Fruit fly (Drosophila melanogaster): ENCODE data around the gene CG43063.
A peak's percentile ranks its signal among the peaks of the same experiment; 100 is the strongest.

Gene CG43063

dm6 chr3R:13085924-13086323 is at the start of gene CG43063:
CG43063 (plus strand) TSS chr3R:13086224.
- TF ChIP-seq Dfd (GFP tag; optimal IDR thresholded peaks at IDR 0.05) (no peak), tai (GFP tag; optimal IDR thresholded peaks at IDR 0.05) (no peak), psq (GFP tag; optimal IDR thresholded peaks at IDR 0.05) (no peak), Mio (GFP tag; optimal IDR thresholded peaks at IDR 0.05) (no peak), Abd-B (GFP tag; optimal IDR thresholded peaks at IDR 0.05) (no peak), CG32264 (GFP tag; optimal IDR thresholded peaks at IDR 0.05) (no peak), foxo (GFP tag; optimal IDR thresholded peaks at IDR 0.05) (no peak), usp (GFP tag; optimal IDR thresholded peaks at IDR 0.05) (no peak), CG9705 (GFP tag; optimal IDR thresholded peaks at IDR 0.05) (no peak), brk (GFP tag; optimal IDR thresholded peaks at IDR 0.05) (no peak), Vsx2 (GFP tag; optimal IDR thresholded peaks at IDR 0.05; ENCODE audit: partially characterized antibody) (no peak), woc (GFP tag; optimal IDR thresholded peaks at IDR 0.05) (no peak), sage (GFP tag; optimal IDR thresholded peaks at IDR 0.05) (no peak), pan (optimal IDR thresholded peaks at IDR 0.05) (no peak), Dif (GFP tag; optimal IDR thresholded peaks at IDR 0.05; ENCODE audit: partially characterized antibody) (no peak), jim (GFP tag; optimal IDR thresholded peaks at IDR 0.05) (no peak), Hr78 (GFP tag; optimal IDR thresholded peaks at IDR 0.05) (no peak)

- no peak for TF ChIP-seq lola (GFP tag; optimal IDR thresholded peaks at IDR 0.05)
- no peak for TF ChIP-seq Myc (optimal IDR thresholded peaks at IDR 0.05)
- no peak for TF ChIP-seq usp (GFP tag; optimal IDR thresholded peaks at IDR 0.05)
- no peak for TF ChIP-seq Dfd (GFP tag; optimal IDR thresholded peaks at IDR 0.05)
- TF ChIP-seq CG32264 (GFP tag; optimal IDR thresholded peaks at IDR 0.05) = no peak
- no peak for TF ChIP-seq pan (optimal IDR thresholded peaks at IDR 0.05)
- no peak for TF ChIP-seq dsf (GFP tag; optimal IDR thresholded peaks at IDR 0.05; ENCODE audit: borderline replicate concordance)
- no peak for TF ChIP-seq dmrt93B (GFP tag; optimal IDR thresholded peaks at IDR 0.05)
- no peak for TF ChIP-seq rgr (GFP tag; optimal IDR thresholded peaks at IDR 0.05)
These were observed 47.9 kb upstream of the CG43063 start, which contains the start of gene CG11668 for dm6 chr3R:13038075-13038474. CG11668 (plus strand) TSS chr3R:13038375.

- no peak for TF ChIP-seq CrebA (GFP tag; optimal IDR thresholded peaks at IDR 0.05; ENCODE audit: borderline replicate concordance)
- no peak for TF ChIP-seq Dif (GFP tag; optimal IDR thresholded peaks at IDR 0.05; ENCODE audit: partially characterized antibody)
- no peak for TF ChIP-seq CG9705 (GFP tag; optimal IDR thresholded peaks at IDR 0.05)
- no peak for TF ChIP-seq brk (GFP tag; optimal IDR thresholded peaks at IDR 0.05)
- TF ChIP-seq dmrt93B (GFP tag; optimal IDR thresholded peaks at IDR 0.05) = no peak
- TF ChIP-seq HLH106 (tag; optimal IDR thresholded peaks at IDR 0.05) = peak; percentile 21
- TF ChIP-seq br (GFP tag; optimal IDR thresholded peaks at IDR 0.05) = peak; percentile 29
- peak; percentile 23 for TF ChIP-seq ey (GFP tag; optimal IDR thresholded peaks at IDR 0.05)
- no peak for TF ChIP-seq GATAd (GFP tag; optimal IDR thresholded peaks at IDR 0.05)
- TF ChIP-seq rgr (GFP tag; optimal IDR thresholded peaks at IDR 0.05) = no peak
- TF ChIP-seq Rel (GFP tag; optimal IDR thresholded peaks at IDR 0.05) = no peak
- TF ChIP-seq Rel (tag; optimal IDR thresholded peaks at IDR 0.05) = peak; percentile 92
- no peak for TF ChIP-seq Mio (GFP tag; optimal IDR thresholded peaks at IDR 0.05)
- no peak for TF ChIP-seq psq (GFP tag; optimal IDR thresholded peaks at IDR 0.05)
- TF ChIP-seq Hnf4 (GFP tag; optimal IDR thresholded peaks at IDR 0.05) = no peak
- peak; percentile 35 for TF ChIP-seq h (GFP tag; optimal IDR thresholded peaks at IDR 0.05)
- no peak for TF ChIP-seq tai (GFP tag; optimal IDR thresholded peaks at IDR 0.05)
- TF ChIP-seq lola (GFP tag; optimal IDR thresholded peaks at IDR 0.05) = no peak
- TF ChIP-seq pan (optimal IDR thresholded peaks at IDR 0.05) = no peak
- no peak for TF ChIP-seq woc (GFP tag; optimal IDR thresholded peaks at IDR 0.05)
- TF ChIP-seq Myc (optimal IDR thresholded peaks at IDR 0.05) = no peak
- no peak for TF ChIP-seq usp (GFP tag; optimal IDR thresholded peaks at IDR 0.05)
- TF ChIP-seq jim (GFP tag; optimal IDR thresholded peaks at IDR 0.05) = peak; percentile 82
- no peak for TF ChIP-seq Dfd (GFP tag; optimal IDR thresholded peaks at IDR 0.05)
- TF ChIP-seq fru (GFP tag; optimal IDR thresholded peaks at IDR 0.05) = peak; percentile 25
- TF ChIP-seq Abd-B (GFP tag; optimal IDR thresholded peaks at IDR 0.05) = no peak
- no peak for TF ChIP-seq Sp1 (GFP tag; optimal IDR thresholded peaks at IDR 0.05)
- no peak for TF ChIP-seq Hr83 (GFP tag; optimal IDR thresholded peaks at IDR 0.05; ENCODE audit: poor library complexity, severe bottlenecking)
- no peak for TF ChIP-seq CG32264 (GFP tag; optimal IDR thresholded peaks at IDR 0.05)
- no peak for TF ChIP-seq sv (GFP tag; optimal IDR thresholded peaks at IDR 0.05)
- no peak for TF ChIP-seq foxo (GFP tag; optimal IDR thresholded peaks at IDR 0.05)
- TF ChIP-seq N (GFP tag; optimal IDR thresholded peaks at IDR 0.05) = no peak
- no peak for TF ChIP-seq dsf (GFP tag; optimal IDR thresholded peaks at IDR 0.05; ENCODE audit: borderline replicate concordance)
- TF ChIP-seq Jra (GFP tag; optimal IDR thresholded peaks at IDR 0.05) = no peak
- TF ChIP-seq Hr78 (GFP tag; optimal IDR thresholded peaks at IDR 0.05) = no peak
- TF ChIP-seq Vsx2 (GFP tag; optimal IDR thresholded peaks at IDR 0.05; ENCODE audit: partially characterized antibody) = no peak
- TF ChIP-seq dl (GFP tag; optimal IDR thresholded peaks at IDR 0.05; ENCODE audit: insufficient read depth in 1 of 2, partially characterized antibody in 2 of 2) = no peak
- no peak for TF ChIP-seq sage (GFP tag; optimal IDR thresholded peaks at IDR 0.05)
- no peak for TF ChIP-seq OdsH (GFP tag; optimal IDR thresholded peaks at IDR 0.05)
These were observed 46.9 kb upstream of the CG43063 start for dm6 chr3R:13039037-13039583.
